Worm (Caenorhabditis elegans) whole organism, L3 larva: ENCODE measurements around the gene F45E1.2.

Experiments used
- R02D3.7 ChIP-seq: fragments of 150-350 bp; optimal IDR thresholded peaks from 2 replicates; lab custom pipeline; 2014; ENCODE audit warnings: missing biosample characterization, missing genetic modification characterization
- ZK546.5 ChIP-seq: sonication (generic microtip); optimal IDR thresholded peaks from 2 replicates; lab custom pipeline; 2017; ENCODE audit warnings: missing biosample characterization, missing genetic modification characterization
- ama-1 ChIP-seq: fragments of 150-350 bp; optimal IDR thresholded peaks from 2 replicates; lab custom pipeline; 2018
- ceh-28 ChIP-seq: fragments of 150-350 bp; optimal IDR thresholded peaks from 2 replicates; lab custom pipeline; 2014; ENCODE audit warnings: missing biosample characterization, missing genetic modification reagents, missing genetic modification characterization
- ceh-82 ChIP-seq: fragments of 150-350 bp; optimal IDR thresholded peaks from 2 replicates; lab custom pipeline; 2014; ENCODE audit warnings: missing biosample characterization, missing genetic modification characterization
- daf-12 ChIP-seq: fragments of 150-350 bp; optimal IDR thresholded peaks from 2 replicates; lab custom pipeline; 2014; ENCODE audit warnings: missing biosample characterization, missing genetic modification reagents, missing genetic modification characterization
- egl-27 ChIP-seq: sonication (generic microtip); optimal IDR thresholded peaks from 4 replicates; lab custom pipeline; 2017; ENCODE audit warnings: missing biosample characterization, missing genetic modification reagents, missing genetic modification characterization
- egl-5 ChIP-seq: fragments of 150-350 bp; optimal IDR thresholded peaks from 2 replicates; lab custom pipeline; 2017; ENCODE audit warnings: missing biosample characterization, missing genetic modification reagents, missing genetic modification characterization, inconsistent platforms
- elt-1 ChIP-seq: fragments of 150-350 bp; optimal IDR thresholded peaks from 2 replicates; lab custom pipeline; 2014; ENCODE audit warnings: missing biosample characterization, missing genetic modification characterization
- elt-2 ChIP-seq: sonication (generic microtip); optimal IDR thresholded peaks from 2 replicates; lab custom pipeline; 2016; ENCODE audit warnings: missing genetic modification reagents, mild to moderate bottlenecking, missing genetic modification characterization, missing compliant biosample characterization
- fkh-10 ChIP-seq: sonication (generic microtip); optimal IDR thresholded peaks from 2 replicates; lab custom pipeline; 2017; ENCODE audit warnings: missing biosample characterization, missing genetic modification reagents, missing genetic modification characterization
- fkh-2 ChIP-seq: fragments of 150-350 bp; optimal IDR thresholded peaks from 2 replicates; lab custom pipeline; 2014; ENCODE audit warnings: missing biosample characterization, missing genetic modification reagents, missing genetic modification characterization
- fos-1 ChIP-seq: fragments of 150-350 bp; optimal IDR thresholded peaks from 2 replicates; lab custom pipeline; 2014; ENCODE audit warnings: missing biosample characterization, missing genetic modification characterization
- hmg-11 ChIP-seq: sonication (generic microtip); optimal IDR thresholded peaks from 2 replicates; lab custom pipeline; 2016; ENCODE audit warnings: missing genetic modification characterization, missing compliant biosample characterization
- jun-1 ChIP-seq: fragments of 150-350 bp; optimal IDR thresholded peaks from 2 replicates; lab custom pipeline; 2014; ENCODE audit warnings: missing biosample characterization, missing genetic modification reagents, missing genetic modification characterization
- lin-15B ChIP-seq: fragments of 150-350 bp; optimal IDR thresholded peaks from 2 replicates; lab custom pipeline; 2014; ENCODE audit warnings: missing biosample characterization, missing genetic modification characterization
- lin-39 ChIP-seq: fragments of 150-350 bp; optimal IDR thresholded peaks from 2 replicates; lab custom pipeline; 2018; ENCODE audit warnings: missing biosample characterization, missing genetic modification reagents, missing genetic modification characterization
- lsy-12 ChIP-seq: sonication (generic microtip); optimal IDR thresholded peaks from 2 replicates; lab custom pipeline; 2016; ENCODE audit warnings: mild to moderate bottlenecking, missing genetic modification characterization, missing compliant biosample characterization
- mdl-1 ChIP-seq: fragments of 150-350 bp; optimal IDR thresholded peaks from 2 replicates; lab custom pipeline; 2014; ENCODE audit warnings: missing biosample characterization, missing genetic modification characterization
- mml-1 ChIP-seq: fragments of 150-350 bp; sonication (generic microtip); optimal IDR thresholded peaks from 3 replicates; lab custom pipeline; 2014; ENCODE audit warnings: missing biosample characterization, missing genetic modification characterization
- nfya-1 ChIP-seq: sonication (generic microtip); optimal IDR thresholded peaks from 2 replicates; lab custom pipeline; 2017; ENCODE audit warnings: missing genetic modification characterization, mild to moderate bottlenecking, missing compliant biosample characterization, antibody characterized with exemption, moderate library complexity; ENCODE audit not compliant: insufficient read depth
- nhr-11 ChIP-seq: fragments of 150-350 bp; optimal IDR thresholded peaks from 2 replicates; lab custom pipeline; 2014; ENCODE audit warnings: missing biosample characterization, missing genetic modification characterization
- nhr-12 ChIP-seq: fragments of 150-350 bp; optimal IDR thresholded peaks from 2 replicates; lab custom pipeline; 2014; ENCODE audit warnings: missing biosample characterization, missing genetic modification characterization
- nhr-23 ChIP-seq: fragments of 150-350 bp; optimal IDR thresholded peaks from 2 replicates; lab custom pipeline; 2014; ENCODE audit warnings: missing biosample characterization, missing genetic modification reagents, missing genetic modification characterization
- nhr-25 ChIP-seq: sonication (generic microtip); optimal IDR thresholded peaks from 2 replicates; lab custom pipeline; 2017; ENCODE audit warnings: missing biosample characterization, missing genetic modification characterization
- nhr-28 ChIP-seq: fragments of 150-350 bp; optimal IDR thresholded peaks from 2 replicates; lab custom pipeline; 2014; ENCODE audit warnings: missing biosample characterization, missing genetic modification characterization
- nhr-43 ChIP-seq: sonication (generic microtip); optimal IDR thresholded peaks from 2 replicates; lab custom pipeline; 2016; ENCODE audit warnings: mild to moderate bottlenecking, missing genetic modification characterization, missing compliant biosample characterization; ENCODE audit not compliant: poor library complexity, severe bottlenecking
- nhr-67 ChIP-seq: fragments of 150-350 bp; optimal IDR thresholded peaks from 2 replicates; lab custom pipeline; 2014; ENCODE audit warnings: missing biosample characterization, missing genetic modification characterization
- nhr-77 ChIP-seq: fragments of 150-350 bp; optimal IDR thresholded peaks from 2 replicates; lab custom pipeline; 2014; ENCODE audit warnings: missing biosample characterization, missing genetic modification characterization
- pha-4 ChIP-seq: fragments of 150-350 bp; optimal IDR thresholded peaks from 2 replicates; lab custom pipeline; 2014; ENCODE audit warnings: missing biosample characterization, missing genetic modification reagents, missing genetic modification characterization
- pqm-1 ChIP-seq: fragments of 150-350 bp; optimal IDR thresholded peaks from 2 replicates; lab custom pipeline; 2017; ENCODE audit warnings: missing biosample characterization, missing genetic modification characterization, inconsistent platforms
- sea-2 ChIP-seq: fragments of 150-350 bp; sonication (generic microtip); optimal IDR thresholded peaks from 4 replicates; lab custom pipeline; 2014; ENCODE audit warnings: missing biosample characterization, missing genetic modification reagents, missing genetic modification characterization
- skn-1 ChIP-seq: fragments of 150-350 bp; optimal IDR thresholded peaks from 2 replicates; lab custom pipeline; 2014; ENCODE audit warnings: missing biosample characterization, missing genetic modification characterization
- unc-62 ChIP-seq: fragments of 150-350 bp; sonication (generic microtip); optimal IDR thresholded peaks from 4 replicates; lab custom pipeline; 2014; ENCODE audit warnings: missing biosample characterization, missing genetic modification reagents, missing genetic modification characterization
- zag-1 ChIP-seq: fragments of 150-350 bp; optimal IDR thresholded peaks from 2 replicates; lab custom pipeline; 2014; ENCODE audit warnings: missing biosample characterization, missing genetic modification characterization
- ztf-4 ChIP-seq: fragments of 150-350 bp; optimal IDR thresholded peaks from 2 replicates; lab custom pipeline; 2014; ENCODE audit warnings: missing biosample characterization, missing genetic modification characterization

The F45E1.2 gene

DNA sequence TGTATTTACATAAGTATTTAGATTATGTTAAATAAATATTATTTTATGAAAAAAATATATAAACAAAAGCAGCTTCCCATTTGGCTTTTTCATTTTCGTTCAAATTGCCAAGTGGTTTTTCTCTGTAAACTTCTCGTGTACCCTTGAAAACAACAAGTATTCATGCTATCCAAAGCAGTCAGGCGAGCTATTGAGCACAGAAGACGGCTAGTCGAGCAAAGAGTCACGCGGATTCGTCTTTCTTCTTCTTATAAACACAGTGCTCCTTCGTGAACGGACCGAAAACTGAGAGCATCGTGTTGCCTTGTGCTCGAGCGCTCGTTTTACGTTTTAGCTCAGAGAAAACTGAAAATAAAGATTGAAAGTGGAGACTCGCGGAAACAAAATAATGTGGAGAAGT, 12.4 kb downstream of the F45E1.2 start:
- no peak for TF ChIP-seq elt-2 (tag; lab: Kevin White, UChicago)
- TF ChIP-seq fkh-10 (GFP tag; lab: Kevin White, UChicago) = no peak
- TF ChIP-seq nfya-1 = peak; percentile 12

DNA sequence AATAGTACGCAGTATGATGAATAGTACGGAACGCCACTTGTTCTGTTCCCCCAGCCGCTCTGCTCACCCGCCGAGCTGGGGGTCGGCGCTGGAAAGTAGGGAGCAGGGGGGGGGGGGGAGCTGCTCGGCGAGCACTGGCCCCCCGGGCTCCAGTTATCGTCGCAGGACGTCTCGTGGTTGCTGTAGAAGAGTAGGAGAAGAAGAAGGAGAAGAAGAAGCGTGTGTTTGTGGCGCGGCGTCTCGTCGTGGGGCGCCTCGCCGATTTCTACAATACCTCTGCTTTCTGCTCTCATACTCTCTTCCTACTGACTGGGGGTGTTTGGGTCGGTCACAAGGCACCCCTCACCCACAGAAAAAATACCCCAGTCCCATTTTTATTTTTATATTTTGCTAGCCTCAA, 13.8 kb downstream of the F45E1.2 start:
- TF ChIP-seq nfya-1 = peak; percentile 69
- TF ChIP-seq nhr-67 (tag; lab: Kevin White, UChicago) = no peak
- TF ChIP-seq mdl-1 (tag; lab: Kevin White, UChicago) = peak; percentile 4
- TF ChIP-seq mml-1 = no peak
- TF ChIP-seq pha-4 (tag; lab: Kevin White, UChicago) = peak; percentile 26
- peak; percentile 81 for TF ChIP-seq hmg-11 (tag; lab: Kevin White, UChicago)
- TF ChIP-seq lsy-12 (tag; lab: Kevin White, UChicago) = peak; percentile 46
- TF ChIP-seq sea-2 (GFP tag; lab: Kevin White, UChicago) = no peak
- peak; percentile 76 for TF ChIP-seq lin-39 (tag; lab: Kevin White, UChicago)
- TF ChIP-seq fkh-10 (GFP tag; lab: Kevin White, UChicago) = peak; percentile 24
- TF ChIP-seq, all 47 proteins: peak for 7

DNA sequence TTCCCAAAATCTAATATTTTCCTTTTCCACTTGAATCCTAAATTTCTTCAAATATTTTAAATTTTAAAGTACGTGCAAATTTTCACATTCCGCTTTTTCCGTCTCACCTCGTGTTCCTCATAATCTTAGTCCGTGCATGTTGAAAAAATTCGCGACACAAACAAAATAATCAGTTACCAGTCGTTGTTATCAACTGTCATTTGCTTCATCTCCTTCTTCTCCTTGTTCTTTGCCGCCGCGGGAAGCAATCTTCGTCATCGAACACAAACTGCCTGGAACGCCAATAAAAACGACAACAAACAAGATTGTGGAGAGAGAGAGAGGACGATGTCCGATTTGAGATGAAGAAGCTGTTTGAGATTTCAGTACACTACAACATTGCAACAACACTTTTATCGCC, 14.2 kb downstream of the F45E1.2 start, which contains the start of gene C34D10.5:
C34D10.5 (plus strand) TSS at position 269 of the 400 bp plus-strand sequence.
- TF ChIP-seq daf-12 (tag; lab: Kevin White, UChicago) = no peak
- TF ChIP-seq egl-27 = no peak
- TF ChIP-seq skn-1 (tag; lab: Kevin White, UChicago) = no peak
- no peak for TF ChIP-seq zag-1 (tag; lab: Kevin White, UChicago)
- no peak for TF ChIP-seq nhr-12 (tag; lab: Kevin White, UChicago)
- no peak for TF ChIP-seq unc-62
- TF ChIP-seq fkh-2 = no peak
- TF ChIP-seq pqm-1 = peak; percentile 7
- no peak for TF ChIP-seq mdl-1 (tag; lab: Kevin White, UChicago)
- TF ChIP-seq elt-2 (tag; lab: Kevin White, UChicago) = peak; percentile 60
- no peak for TF ChIP-seq mml-1
- TF ChIP-seq ama-1 (lab: Kevin White, UChicago) = peak; percentile 48
- TF ChIP-seq fos-1 = no peak
- no peak for TF ChIP-seq ceh-28 (tag; lab: Kevin White, UChicago)
- TF ChIP-seq ceh-82 (tag; lab: Kevin White, UChicago) = no peak

- peak; percentile 30 for TF ChIP-seq jun-1 (tag; lab: Kevin White, UChicago)
- no peak for TF ChIP-seq elt-1 (tag; lab: Kevin White, UChicago)
- TF ChIP-seq ama-1 (lab: Kevin White, UChicago) = peak; percentile 93
- TF ChIP-seq nhr-43 (tag; lab: Kevin White, UChicago) = no peak
- no peak for TF ChIP-seq fkh-10 (GFP tag; lab: Kevin White, UChicago)
- no peak for TF ChIP-seq nhr-11 (tag; lab: Kevin White, UChicago)
- TF ChIP-seq nhr-28 (tag; lab: Kevin White, UChicago) = no peak
- peak; percentile 7 for TF ChIP-seq nhr-23 (tag; lab: Kevin White, UChicago)
- no peak for TF ChIP-seq ZK546.5 (tag; lab: Kevin White, UChicago)
- TF ChIP-seq pha-4 (tag; lab: Kevin White, UChicago) = peak; percentile 91
- peak; percentile 7 for TF ChIP-seq egl-5 (tag; lab: Kevin White, UChicago)
- peak; percentile 24 for TF ChIP-seq elt-2 (tag; lab: Kevin White, UChicago)
- TF ChIP-seq ztf-4 (tag; lab: Kevin White, UChicago) = no peak
- no peak for TF ChIP-seq sea-2 (GFP tag; lab: Kevin White, UChicago)
- TF ChIP-seq lin-15B (tag; lab: Kevin White, UChicago) = no peak
- no peak for TF ChIP-seq lsy-12 (tag; lab: Kevin White, UChicago)
- peak; percentile 31 for TF ChIP-seq nhr-25
- TF ChIP-seq R02D3.7 (tag; lab: Kevin White, UChicago) = no peak
- TF ChIP-seq egl-27 = no peak
- TF ChIP-seq lin-39 (tag; lab: Kevin White, UChicago) = no peak
- no peak for TF ChIP-seq nhr-77
- TF ChIP-seq, all 47 proteins: peak for 7
Measured at ce11 chrX:8018441-8018840, 14.9 kb downstream of the F45E1.2 start.
